Worm (Caenorhabditis elegans) whole organism, young adult: ENCODE results near the gene srx-112.
A peak's percentile ranks its signal among the peaks of the same experiment; 100 is the strongest.

Experiments
- B0261.1 ChIP-seq: sonication (generic microtip); optimal IDR thresholded peaks from 2 replicates; lab custom pipeline; 2016; ENCODE audit warnings: mild to moderate bottlenecking, missing genetic modification characterization, moderate library complexity, missing compliant biosample characterization
- F22D6.2 ChIP-seq: sonication (generic microtip); optimal IDR thresholded peaks from 2 replicates; lab custom pipeline; 2016; ENCODE audit warnings: mild to moderate bottlenecking, missing genetic modification characterization, missing compliant biosample characterization
- F23B12.7 ChIP-seq: sonication (generic microtip); optimal IDR thresholded peaks from 2 replicates; lab custom pipeline; 2017; ENCODE audit warnings: missing genetic modification characterization, mild to moderate bottlenecking, missing compliant biosample characterization, antibody characterized with exemption, moderate library complexity; ENCODE audit not compliant: insufficient read depth
- F37B4.10 ChIP-seq: fragments of 200-800 bp; sonication (Bioruptor generic); IDR thresholded peaks from 2 replicates; pipeline ENCODE4 v1.3.6; 2022; ENCODE audit warnings: missing genetic modification characterization, missing compliant biosample characterization
- F39B2.1 ChIP-seq: fragments of 200-800 bp; sonication (Bioruptor generic); IDR thresholded peaks from 2 replicates; pipeline ENCODE4 v1.3.6; 2022; ENCODE audit warnings: missing genetic modification reagents, missing genetic modification characterization, missing compliant biosample characterization
- F49E8.2 ChIP-seq: sonication (generic microtip); optimal IDR thresholded peaks from 3 replicates; lab custom pipeline; 2017; ENCODE audit warnings: missing genetic modification characterization, mild to moderate bottlenecking, missing compliant biosample characterization, antibody characterized with exemption, moderate library complexity; ENCODE audit not compliant: insufficient read depth
- K11D2.4 ChIP-seq: fragments of 200-800 bp; sonication (Bioruptor generic); IDR thresholded peaks from 2 replicates; pipeline ENCODE4 v1.3.6; 2022; ENCODE audit warnings: missing genetic modification reagents, missing genetic modification characterization, missing compliant biosample characterization
- Y67H2A.10 ChIP-seq: fragments of 200-800 bp; sonication (Bioruptor generic); conservative IDR thresholded peaks from 2 replicates; pipeline ENCODE4 v1.3.6; 2022; ENCODE audit warnings: missing genetic modification reagents, missing genetic modification characterization, missing compliant biosample characterization
- Y79H2A.3 ChIP-seq: fragments of 200-800 bp; sonication (Bioruptor generic); conservative IDR thresholded peaks from 2 replicates; pipeline ENCODE4 v1.3.6; 2022; ENCODE audit warnings: missing genetic modification reagents, missing genetic modification characterization, missing compliant biosample characterization
- Y95B8A.8 ChIP-seq: fragments of 200-800 bp; sonication (Bioruptor generic); IDR thresholded peaks from 2 replicates; pipeline ENCODE4 v1.3.6; 2022; ENCODE audit warnings: missing genetic modification reagents, missing genetic modification characterization, missing compliant biosample characterization
- aptf-2 ChIP-seq: fragments of 200-800 bp; sonication (Bioruptor generic); conservative IDR thresholded peaks from 2 replicates; pipeline ENCODE4 v1.3.6; 2022; ENCODE audit warnings: missing genetic modification reagents, missing genetic modification characterization, missing compliant biosample characterization
- athp-1 ChIP-seq: sonication (generic microtip); optimal IDR thresholded peaks from 2 replicates; lab custom pipeline; 2017; ENCODE audit warnings: mild to moderate bottlenecking, missing genetic modification characterization, missing compliant biosample characterization
- attf-5 ChIP-seq: fragments of 200-800 bp; sonication (Bioruptor generic); optimal IDR thresholded peaks from 2 replicates; lab custom pipeline; 2018; ENCODE audit warnings: mild to moderate bottlenecking, missing genetic modification characterization, missing compliant biosample characterization
- ccch-3 ChIP-seq: fragments of 200-800 bp; sonication (Bioruptor generic); optimal IDR thresholded peaks from 2 replicates; lab custom pipeline; 2018; ENCODE audit warnings: mild to moderate bottlenecking, missing genetic modification characterization, missing compliant biosample characterization
- cebp-1 ChIP-seq, 2 experiments: fragments of 200-800 bp in 1 of 2; sonication (Bioruptor generic) in 1 of 2; sonication (generic microtip) in 1 of 2; IDR thresholded peaks in 1 of 2; optimal IDR thresholded peaks in 1 of 2; 2 replicates each; pipeline versions ENCODE4 v1.3.6 to Lab custom; 2017 to 2022; ENCODE audit warnings: missing compliant biosample characterization in 2 of 2, missing genetic modification characterization in 2 of 2, mild to moderate bottlenecking in 1 of 2, missing genetic modification reagents in 1 of 2, moderate library complexity in 1 of 2
- cebp-2 ChIP-seq: fragments of 200-800 bp; sonication (Bioruptor generic); IDR thresholded peaks from 2 replicates; pipeline ENCODE4 v1.3.6; 2022; ENCODE audit warnings: missing genetic modification characterization, missing compliant biosample characterization
- ceh-100 ChIP-seq: fragments of 200-800 bp; sonication (Bioruptor generic); IDR thresholded peaks from 2 replicates; pipeline ENCODE4 v1.3.6; 2022; ENCODE audit warnings: missing genetic modification reagents, missing genetic modification characterization, missing compliant biosample characterization
- ceh-91 ChIP-seq: fragments of 200-800 bp; sonication (Bioruptor generic); IDR thresholded peaks from 2 replicates; pipeline ENCODE4 v1.3.6; 2022; ENCODE audit warnings: missing genetic modification reagents, missing genetic modification characterization, missing compliant biosample characterization
- chd-7 ChIP-seq: sonication (generic microtip); optimal IDR thresholded peaks from 2 replicates; lab custom pipeline; 2016; ENCODE audit warnings: mild to moderate bottlenecking, missing genetic modification characterization, moderate library complexity, missing compliant biosample characterization
- gei-17 ChIP-seq: fragments of 200-800 bp; sonication (Bioruptor generic); optimal IDR thresholded peaks from 2 replicates; lab custom pipeline; 2018; ENCODE audit warnings: mild to moderate bottlenecking, missing genetic modification characterization, missing compliant biosample characterization
- hlh-12 ChIP-seq: sonication (generic microtip); optimal IDR thresholded peaks from 2 replicates; lab custom pipeline; 2016; ENCODE audit warnings: missing genetic modification characterization, missing compliant biosample characterization
- hrde-1 ChIP-seq: sonication (generic microtip); optimal IDR thresholded peaks from 2 replicates; lab custom pipeline; 2016; ENCODE audit warnings: missing genetic modification characterization, mild to moderate bottlenecking, missing compliant biosample characterization, moderate library complexity, missing genotype, missing genetic modification reagents, borderline replicate concordance
- lag-1 ChIP-seq: fragments of 200-800 bp; sonication (Bioruptor generic); IDR thresholded peaks from 2 replicates; pipeline ENCODE4 v1.3.6; 2022; ENCODE audit warnings: missing genetic modification reagents, missing genetic modification characterization, missing compliant biosample characterization
- let-526 ChIP-seq: fragments of 200-800 bp; sonication (Bioruptor generic); IDR thresholded peaks from 2 replicates; pipeline ENCODE4 v1.3.6; 2022; ENCODE audit warnings: missing genetic modification reagents, missing genetic modification characterization, missing compliant biosample characterization
- lin-54 ChIP-seq: fragments of 200-800 bp; sonication (Bioruptor generic); optimal IDR thresholded peaks from 2 replicates; lab custom pipeline; 2018; ENCODE audit warnings: mild to moderate bottlenecking, missing genetic modification characterization, missing compliant biosample characterization
- lsl-1 ChIP-seq: fragments of 200-800 bp; sonication (Bioruptor generic); optimal IDR thresholded peaks from 2 replicates; lab custom pipeline; 2018; ENCODE audit warnings: mild to moderate bottlenecking, missing genetic modification characterization, moderate library complexity, missing compliant biosample characterization
- madf-6 ChIP-seq: fragments of 200-800 bp; sonication (Bioruptor generic); IDR thresholded peaks from 2 replicates; pipeline ENCODE4 v1.3.6; 2022; ENCODE audit warnings: missing genetic modification reagents, missing genetic modification characterization, missing compliant biosample characterization
- mcd-1 ChIP-seq: fragments of 200-800 bp; sonication (Bioruptor generic); IDR thresholded peaks from 2 replicates; pipeline ENCODE4 v1.3.6; 2022; ENCODE audit warnings: missing genetic modification reagents, missing genetic modification characterization, missing compliant biosample characterization
- nfya-2 ChIP-seq: fragments of 200-800 bp; sonication (Bioruptor generic); IDR thresholded peaks from 2 replicates; pipeline ENCODE4 v1.3.6; 2022; ENCODE audit warnings: missing genetic modification reagents, missing genetic modification characterization, missing compliant biosample characterization
- nfyb-1 ChIP-seq: fragments of 200-800 bp; sonication (Bioruptor generic); IDR thresholded peaks from 2 replicates; pipeline ENCODE4 v1.3.6; 2022; ENCODE audit warnings: missing genetic modification reagents, missing genetic modification characterization, missing compliant biosample characterization
- nhr-120 ChIP-seq: fragments of 200-800 bp; sonication (Bioruptor generic); IDR thresholded peaks from 2 replicates; pipeline ENCODE4 v1.3.6; 2022; ENCODE audit warnings: missing genetic modification characterization, missing compliant biosample characterization
- nhr-179 ChIP-seq: sonication (generic microtip); optimal IDR thresholded peaks from 2 replicates; lab custom pipeline; 2016; ENCODE audit warnings: mild to moderate bottlenecking, missing genetic modification characterization, missing compliant biosample characterization
- nhr-27 ChIP-seq: fragments of 200-800 bp; sonication (Bioruptor generic); optimal IDR thresholded peaks from 2 replicates; lab custom pipeline; 2018; ENCODE audit warnings: mild to moderate bottlenecking, missing genetic modification characterization, moderate library complexity, missing compliant biosample characterization
- pha-4 ChIP-seq: fragments of 150-350 bp; sonication (generic microtip); optimal IDR thresholded peaks from 2 replicates; lab custom pipeline; 2014; ENCODE audit warnings: missing biosample characterization, missing genetic modification reagents, missing genetic modification characterization
- rcor-1 ChIP-seq: fragments of 200-800 bp; sonication (Bioruptor generic); IDR thresholded peaks from 2 replicates; pipeline ENCODE4 v1.3.6; 2022; ENCODE audit warnings: missing genetic modification reagents, missing genetic modification characterization, missing compliant biosample characterization
- rec-8 ChIP-seq, 2 experiments: sonication (generic microtip); optimal IDR thresholded peaks; 2 replicates each; lab custom pipeline; 2016; ENCODE audit warnings: mild to moderate bottlenecking in 2 of 2, missing genetic modification characterization in 2 of 2, missing genetic modification reagents in 2 of 2, missing genotype in 2 of 2, missing biosample characterization in 1 of 2, missing compliant biosample characterization in 1 of 2, moderate library complexity in 1 of 2
- sdz-38 ChIP-seq: sonication (generic microtip); optimal IDR thresholded peaks from 2 replicates; lab custom pipeline; 2016; ENCODE audit warnings: missing genotype, missing genetic modification characterization, missing compliant biosample characterization
- snpc-4 ChIP-seq, 5 experiments: fragments of 150-350 bp in 1 of 5; sonication (generic microtip) in 4 of 5; optimal IDR thresholded peaks; 2 replicates each; lab custom pipeline; 2014 to 2018; ENCODE audit warnings: missing genetic modification characterization in 5 of 5, missing biosample characterization in 3 of 5, antibody characterized with exemption in 2 of 5, mild to moderate bottlenecking in 2 of 5, missing compliant biosample characterization in 2 of 5, missing genotype in 2 of 5, moderate library complexity in 2 of 5, missing genetic modification reagents in 1 of 5
- xnd-1 ChIP-seq: sonication (generic microtip); optimal IDR thresholded peaks from 2 replicates; lab custom pipeline; 2016; ENCODE audit warnings: missing genotype, missing genetic modification reagents, missing genetic modification characterization, missing compliant biosample characterization
- zim-3 ChIP-seq: sonication (generic microtip); optimal IDR thresholded peaks from 2 replicates; lab custom pipeline; 2017; ENCODE audit warnings: mild to moderate bottlenecking, missing genetic modification characterization, moderate library complexity, missing compliant biosample characterization
- ztf-18 ChIP-seq: sonication (generic microtip); optimal IDR thresholded peaks from 2 replicates; lab custom pipeline; 2016; ENCODE audit warnings: missing genotype, mild to moderate bottlenecking, missing genetic modification characterization, missing compliant biosample characterization

Gene srx-112

ce11 chrII:3806964-3807363 is 42.6 kb upstream of the srx-112 start, which contains the start of gene F54D10.4:
TSS of gene F54D10.4 (minus strand) at chrII:3807064.
- TF ChIP-seq nhr-179 (tag; lab: Kevin White, UChicago) (no peak), madf-6 (GFP tag; lab: Robert Waterston, UW) (0 out of 2 replicates have a peak, but pooled peaks have one; percentile 9)

ce11 chrII:3805518-3805917 is 41.1 kb upstream of the srx-112 start:
- TF ChIP-seq lsl-1 (GFP tag; lab: Kevin White, UChicago) (no peak), lin-54 (GFP tag; lab: Kevin White, UChicago) (no peak), ztf-18 (tag; lab: Kevin White, UChicago) (no peak), nhr-120 (no peak), let-526 (GFP tag; lab: Robert Waterston, UW) (no peak), nfyb-1 (GFP tag; lab: Robert Waterston, UW) (no peak), nfya-2 (no peak), snpc-4 (GFP tag; optimal IDR thresholded peaks at IDR 0.05; lab: Kevin White, UChicago) (no peak), snpc-4 (tag; optimal IDR thresholded peaks at IDR 0.05; lab: Kevin White, UChicago) (no peak), xnd-1 (tag; lab: Kevin White, UChicago) (no peak), nhr-179 (tag; lab: Kevin White, UChicago) (no peak), mcd-1 (GFP tag; lab: Robert Waterston, UW) (no peak), chd-7 (tag; lab: Kevin White, UChicago) (no peak), zim-3 (tag; lab: Kevin White, UChicago) (no peak), F37B4.10 (GFP tag; lab: Robert Waterston, UW) (no peak), ccch-3 (GFP tag; lab: Kevin White, UChicago) (no peak), K11D2.4 (GFP tag; lab: Robert Waterston, UW) (no peak)

ce11 chrII:3803219-3803618 is 38.8 kb upstream of the srx-112 start, which contains the start of gene ins-32:
TSS of gene ins-32 (minus strand) at chrII:3803319.
- TF ChIP-seq lin-54 (GFP tag; lab: Kevin White, UChicago) (no peak), nhr-27 (tag; lab: Kevin White, UChicago) (no peak), F23B12.7 (tag; lab: Kevin White, UChicago) (no peak), rec-8 (tag; optimal IDR thresholded peaks at IDR 0.05; lab: Kevin White, UChicago) (no peak), ceh-91 (GFP tag; lab: Robert Waterston, UW) (no peak), F49E8.2 (tag; lab: Kevin White, UChicago) (no peak), cebp-2 (GFP tag; lab: Robert Waterston, UW) (no peak), K11D2.4 (GFP tag; lab: Robert Waterston, UW) (no peak), pha-4 (tag; lab: Kevin White, UChicago) (no peak), F22D6.2 (tag; lab: Kevin White, UChicago) (no peak), cebp-1 (GFP tag; IDR thresholded peaks at IDR 0.05; lab: Robert Waterston, UW) (no peak), cebp-1 (tag; optimal IDR thresholded peaks at IDR 0.05; lab: Kevin White, UChicago) (no peak), F39B2.1 (GFP tag; lab: Robert Waterston, UW) (no peak), hrde-1 (tag; lab: Kevin White, UChicago) (no peak), lag-1 (GFP tag; lab: Robert Waterston, UW) (no peak), lsl-1 (GFP tag; lab: Kevin White, UChicago) (no peak), Y67H2A.10 (GFP tag; lab: Robert Waterston, UW) (no peak)

- TF ChIP-seq athp-1 (tag; lab: Kevin White, UChicago), result no peak
- TF ChIP-seq hlh-12 (tag; lab: Kevin White, UChicago), result no peak
- no peak for TF ChIP-seq nfyb-1 (GFP tag; lab: Robert Waterston, UW)
- no peak for TF ChIP-seq Y95B8A.8 (GFP tag; lab: Robert Waterston, UW)
- no peak for TF ChIP-seq gei-17 (GFP tag; lab: Kevin White, UChicago)
- TF ChIP-seq madf-6 (GFP tag; lab: Robert Waterston, UW), result no peak
- TF ChIP-seq rcor-1, result no peak
- TF ChIP-seq Y79H2A.3, result no peak
- TF ChIP-seq sdz-38 (tag; lab: Kevin White, UChicago), result no peak
- no peak for TF ChIP-seq ceh-100 (GFP tag; lab: Robert Waterston, UW)
- TF ChIP-seq attf-5, result no peak
- TF ChIP-seq F49E8.2 (tag; lab: Kevin White, UChicago), result no peak
- no peak for TF ChIP-seq aptf-2 (GFP tag; lab: Robert Waterston, UW)
- no peak for TF ChIP-seq chd-7 (tag; lab: Kevin White, UChicago)
- TF ChIP-seq B0261.1 (tag; lab: Kevin White, UChicago), result no peak
These were observed 30.9 kb upstream of the srx-112 start, which contains the start of gene Y8A9A.2 for ce11 chrII:3795323-3795722. TSS of gene Y8A9A.2 (plus strand) at chrII:3795623.
